Fruit fly (Drosophila melanogaster) ovary, adult (tissue): Measurements from ENCODE around the gene CG6144.

Experiments used
- CG17801 ChIP-seq: fragments of 200-800 bp; optimal IDR thresholded peaks from 2 replicates; lab custom pipeline; 2019; ENCODE audit warnings: missing biosample characterization, mild to moderate bottlenecking, missing genetic modification characterization, moderate library complexity; ENCODE audit not compliant: partially characterized antibody

The CG6144 gene

dm6 chr2L:10483073-10483472, 5.4 kb upstream of the CG6144 start, which contains the start of gene Grip75:
Gene Grip75, plus strand, starts transcription at chr2L:10483295.
- no peak for TF ChIP-seq CG17801 (GFP tag; lab: Kevin White, UChicago)

- TF ChIP-seq CG17801 (GFP tag; lab: Kevin White, UChicago) = no peak
Observed at dm6 chr2L:10491354-10491753, 2.9 kb downstream of the CG6144 start, which contains the start of gene CG13144. Gene CG13144, minus strand, starts transcription at chr2L:10491454.

- TF ChIP-seq CG17801 (GFP tag; lab: Kevin White, UChicago) = no peak
Observed at dm6 chr2L:10495495-10495894, 7.0 kb downstream of the CG6144 start.

- TF ChIP-seq CG17801 (GFP tag; lab: Kevin White, UChicago) = no peak
Observed at dm6 chr2L:10496338-10496737, 7.8 kb downstream of the CG6144 start.

dm6 chr2L:10497106-10497800, 8.8 kb downstream of the CG6144 start:
- TF ChIP-seq CG17801 (GFP tag; lab: Kevin White, UChicago) = no peak

- no peak for TF ChIP-seq CG17801 (GFP tag; lab: Kevin White, UChicago)
Observed at dm6 chr2L:10499608-10500007, 11.1 kb downstream of the CG6144 start.

- no peak for TF ChIP-seq CG17801 (GFP tag; lab: Kevin White, UChicago)
Observed at dm6 chr2L:10500309-10500974, 11.9 kb downstream of the CG6144 start.

dm6 chr2L:10502244-10502643, 13.8 kb downstream of the CG6144 start:
- TF ChIP-seq CG17801 (GFP tag; lab: Kevin White, UChicago) = no peak

dm6 chr2L:10502862-10503261, 14.4 kb downstream of the CG6144 start:
- no peak for TF ChIP-seq CG17801 (GFP tag; lab: Kevin White, UChicago)

- no peak for TF ChIP-seq CG17801 (GFP tag; lab: Kevin White, UChicago)
Observed at dm6 chr2L:10503356-10503977, 15.0 kb downstream of the CG6144 start.

- no peak for TF ChIP-seq CG17801 (GFP tag; lab: Kevin White, UChicago)
Observed at dm6 chr2L:10504895-10505294, 16.4 kb downstream of the CG6144 start.

- TF ChIP-seq CG17801 (GFP tag; lab: Kevin White, UChicago) = no peak
Observed at dm6 chr2L:10505345-10505744, 16.9 kb downstream of the CG6144 start.

dm6 chr2L:10506557-10507252, 18.2 kb downstream of the CG6144 start, which contains the start of the genes Myo31DF and CG6094:
Gene Myo31DF, minus strand, starts transcription at chr2L:10506779.
Gene CG6094, plus strand, starts transcription at chr2L:10507081.
- TF ChIP-seq CG17801 (GFP tag; lab: Kevin White, UChicago) = peak; percentile 33

dm6 chr2L:10510088-10510487, 21.6 kb downstream of the CG6144 start, which contains the start of gene CG7384:
Gene CG7384, minus strand, starts transcription at chr2L:10510453.
- TF ChIP-seq CG17801 (GFP tag; lab: Kevin White, UChicago) = no peak

- no peak for TF ChIP-seq CG17801 (GFP tag; lab: Kevin White, UChicago)
Observed at dm6 chr2L:10510843-10511242, 22.3 kb downstream of the CG6144 start.
